Worm (Caenorhabditis elegans) whole organism, L4 larva: Measurements from ENCODE around the gene tric-1B.1.

Experiments used
- F10B5.3 ChIP-seq: sonication (generic microtip); optimal IDR thresholded peaks from 2 replicates; lab custom pipeline; 2016; ENCODE audit warnings: mild to moderate bottlenecking, missing genetic modification characterization, missing compliant biosample characterization
- F44E2.7 ChIP-seq: fragments of 200-800 bp; sonication (Bioruptor generic); IDR thresholded peaks from 2 replicates; pipeline ENCODE4 v2.1.2; 2022; ENCODE audit warnings: missing genetic modification characterization, missing compliant biosample characterization
- F49E8.2 ChIP-seq: sonication (generic microtip); optimal IDR thresholded peaks from 2 replicates; lab custom pipeline; 2016; ENCODE audit warnings: missing compliant biosample characterization, mild to moderate bottlenecking, missing genetic modification characterization, borderline replicate concordance
- Y48G9A.11 ChIP-seq: fragments of 200-800 bp; sonication (Bioruptor generic); IDR thresholded peaks from 2 replicates; pipeline ENCODE4 v1.3.6; 2022; ENCODE audit warnings: missing genetic modification reagents, missing genetic modification characterization, missing compliant biosample characterization
- ZK546.5 ChIP-seq, 2 experiments: sonication (generic microtip); optimal IDR thresholded peaks; 2 replicates each; lab custom pipeline; 2017; ENCODE audit warnings: missing biosample characterization in 2 of 2, missing genetic modification characterization in 2 of 2
- aha-1 ChIP-seq: fragments of 150-350 bp; peaks from one replicate; lab custom pipeline; 2014; ENCODE audit warnings: missing biosample characterization, missing genetic modification characterization
- aly-2 ChIP-seq: sonication (generic microtip); optimal IDR thresholded peaks from 2 replicates; lab custom pipeline; 2018; ENCODE audit warnings: missing biosample characterization, missing genetic modification characterization
- ceh-28 ChIP-seq: fragments of 150-350 bp; optimal IDR thresholded peaks from 2 replicates; lab custom pipeline; 2014; ENCODE audit warnings: missing biosample characterization, missing genetic modification reagents, missing genetic modification characterization
- ceh-44 ChIP-seq: fragments of 200-800 bp; sonication (Bioruptor generic); IDR thresholded peaks from 2 replicates; pipeline ENCODE4 v1.3.6; 2022; ENCODE audit warnings: missing genetic modification reagents, missing genetic modification characterization, missing compliant biosample characterization
- ces-1 ChIP-seq: fragments of 150-350 bp; sonication (generic microtip); optimal IDR thresholded peaks from 4 replicates; lab custom pipeline; 2014; ENCODE audit warnings: missing biosample characterization, missing genetic modification reagents, missing genetic modification characterization
- dmd-9 ChIP-seq: fragments of 200-800 bp; sonication (Bioruptor generic); IDR thresholded peaks from 2 replicates; pipeline ENCODE4 v1.3.6; 2022; ENCODE audit warnings: missing genetic modification reagents, missing genetic modification characterization, missing compliant biosample characterization
- dve-1 ChIP-seq: sonication (generic microtip); optimal IDR thresholded peaks from 2 replicates; lab custom pipeline; 2017; ENCODE audit warnings: antibody characterized with exemption, mild to moderate bottlenecking, missing genetic modification characterization, missing compliant biosample characterization; ENCODE audit not compliant: insufficient read depth
- gei-8 ChIP-seq: fragments of 200-800 bp; sonication (Bioruptor generic); optimal IDR thresholded peaks from 2 replicates; lab custom pipeline; 2018; ENCODE audit warnings: mild to moderate bottlenecking, missing genetic modification characterization, missing compliant biosample characterization
- hif-1 ChIP-seq, 2 experiments: sonication (generic microtip); optimal IDR thresholded peaks; 2 replicates each; lab custom pipeline; 2016 to 2017; ENCODE audit warnings: missing compliant biosample characterization in 2 of 2, missing genetic modification characterization in 2 of 2, missing genetic modification reagents in 2 of 2, missing genotype in 2 of 2, mild to moderate bottlenecking in 1 of 2
- hmg-1.1 ChIP-seq: fragments of 200-800 bp; sonication (Bioruptor generic); IDR thresholded peaks from 2 replicates; pipeline ENCODE4 v1.3.6; 2022; ENCODE audit warnings: missing genetic modification reagents, missing genetic modification characterization, missing compliant biosample characterization
- lim-7 ChIP-seq: fragments of 200-800 bp; sonication (Bioruptor generic); IDR thresholded peaks from 2 replicates; pipeline ENCODE4 v1.3.6; 2022; ENCODE audit warnings: missing genetic modification characterization, missing compliant biosample characterization
- lin-15B ChIP-seq: fragments of 150-350 bp; sonication (generic microtip); optimal IDR thresholded peaks from 3 replicates; lab custom pipeline; 2014; ENCODE audit warnings: missing biosample characterization, missing genetic modification characterization
- lin-29 ChIP-seq: fragments of 200-800 bp; sonication (Bioruptor generic); IDR thresholded peaks from 2 replicates; pipeline ENCODE4 v1.3.6; 2022; ENCODE audit warnings: missing genetic modification reagents, missing genetic modification characterization, missing compliant biosample characterization
- lin-38 ChIP-seq: fragments of 200-800 bp; sonication (Bioruptor generic); IDR thresholded peaks from 2 replicates; pipeline ENCODE4 v1.3.6; 2022; ENCODE audit warnings: missing genetic modification reagents, missing genetic modification characterization, missing compliant biosample characterization
- mes-2 ChIP-seq: sonication (generic microtip); optimal IDR thresholded peaks from 2 replicates; lab custom pipeline; 2016; ENCODE audit warnings: missing genotype, mild to moderate bottlenecking, missing genetic modification characterization, missing compliant biosample characterization; ENCODE audit not compliant: poor library complexity, severe bottlenecking
- nhr-77 ChIP-seq: fragments of 150-350 bp; optimal IDR thresholded peaks from 2 replicates; lab custom pipeline; 2014; ENCODE audit warnings: missing biosample characterization, missing genetic modification characterization
- pha-4 ChIP-seq, 2 experiments: fragments of 150-350 bp in 1 of 2; fragments of 200-800 bp in 1 of 2; sonication (Bioruptor generic) in 1 of 2; IDR thresholded peaks in 1 of 2; optimal IDR thresholded peaks in 1 of 2; 2 replicates each; pipeline versions ENCODE4 v1.3.6 to Lab custom; 2014 to 2022; ENCODE audit warnings: missing genetic modification characterization in 2 of 2, missing genetic modification reagents in 2 of 2, missing biosample characterization in 1 of 2, missing compliant biosample characterization in 1 of 2
- php-3 ChIP-seq: fragments of 200-800 bp; sonication (Bioruptor generic); IDR thresholded peaks from 2 replicates; pipeline ENCODE4 v1.3.6; 2022; ENCODE audit warnings: missing genetic modification reagents, missing genetic modification characterization, missing compliant biosample characterization
- set-16 ChIP-seq: fragments of 200-800 bp; sonication (Bioruptor generic); IDR thresholded peaks from 2 replicates; pipeline ENCODE4 v1.3.6; 2022; ENCODE audit warnings: missing genetic modification reagents, missing genetic modification characterization, missing compliant biosample characterization
- snpc-1.2 ChIP-seq: fragments of 200-800 bp; sonication (Bioruptor generic); IDR thresholded peaks from 2 replicates; pipeline ENCODE4 v1.3.6; 2022; ENCODE audit warnings: missing genetic modification reagents, missing genetic modification characterization, missing compliant biosample characterization
- spr-3 ChIP-seq: fragments of 200-800 bp; sonication (Bioruptor generic); optimal IDR thresholded peaks from 2 replicates; lab custom pipeline; 2018; ENCODE audit warnings: mild to moderate bottlenecking, missing genetic modification characterization, missing compliant biosample characterization
- unc-130 ChIP-seq: sonication (generic microtip); optimal IDR thresholded peaks from 2 replicates; lab custom pipeline; 2016; ENCODE audit warnings: missing genetic modification reagents, missing genetic modification characterization, missing compliant biosample characterization
- unc-62 ChIP-seq, 3 experiments: fragments of 150-350 bp in 1 of 3; sonication (generic microtip); optimal IDR thresholded peaks in 2 of 3; peaks in 1 of 3; 1 replicate in 1 of 3; 2 replicates in 2 of 3; lab custom pipeline; 2014 to 2017; ENCODE audit warnings: missing biosample characterization in 3 of 3, missing genetic modification characterization in 3 of 3, missing genetic modification reagents in 3 of 3, missing genotype in 1 of 3
- zfp-2 ChIP-seq: sonication (generic microtip); optimal IDR thresholded peaks from 2 replicates; lab custom pipeline; 2016; ENCODE audit warnings: mild to moderate bottlenecking, missing genetic modification characterization, missing compliant biosample characterization
- zfp-3 ChIP-seq: fragments of 200-800 bp; sonication (Bioruptor generic); conservative IDR thresholded peaks from 2 replicates; pipeline ENCODE4 v1.3.6; 2022; ENCODE audit warnings: missing genetic modification reagents, missing genetic modification characterization, missing compliant biosample characterization
- ztf-11 ChIP-seq: fragments of 150-350 bp; optimal IDR thresholded peaks from 2 replicates; lab custom pipeline; 2014; ENCODE audit warnings: missing biosample characterization, missing genetic modification characterization

Gene tric-1B.1

DNA sequence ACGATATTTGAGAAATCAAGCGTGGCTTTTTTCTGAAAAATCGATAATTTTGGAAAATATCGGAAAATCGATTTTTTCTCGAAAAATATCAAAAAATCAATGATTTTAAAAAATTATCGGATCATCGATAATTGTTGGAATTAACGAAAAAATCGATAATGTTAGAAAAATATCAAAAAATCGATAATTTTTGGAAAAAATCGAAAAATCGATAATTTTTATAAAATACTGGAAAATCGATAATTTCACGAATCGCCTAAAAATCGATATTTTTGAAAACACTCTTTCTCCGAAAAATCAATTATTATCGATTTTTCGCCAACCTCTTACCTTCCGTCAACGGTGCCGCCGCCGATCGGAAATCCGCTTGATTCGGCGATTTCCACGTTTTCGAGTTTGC is 35.2 kb upstream of the tric-1B.1 start:
- peak; percentile 96 for TF ChIP-seq ceh-28 (tag; lab: Kevin White, UChicago)
- TF ChIP-seq pha-4 (GFP tag; IDR thresholded peaks at IDR 0.05; lab: Robert Waterston, UW), result no peak
- no peak for TF ChIP-seq pha-4 (tag; optimal IDR thresholded peaks at IDR 0.05; lab: Kevin White, UChicago)
- peak; percentile 42 for TF ChIP-seq aha-1

DNA sequence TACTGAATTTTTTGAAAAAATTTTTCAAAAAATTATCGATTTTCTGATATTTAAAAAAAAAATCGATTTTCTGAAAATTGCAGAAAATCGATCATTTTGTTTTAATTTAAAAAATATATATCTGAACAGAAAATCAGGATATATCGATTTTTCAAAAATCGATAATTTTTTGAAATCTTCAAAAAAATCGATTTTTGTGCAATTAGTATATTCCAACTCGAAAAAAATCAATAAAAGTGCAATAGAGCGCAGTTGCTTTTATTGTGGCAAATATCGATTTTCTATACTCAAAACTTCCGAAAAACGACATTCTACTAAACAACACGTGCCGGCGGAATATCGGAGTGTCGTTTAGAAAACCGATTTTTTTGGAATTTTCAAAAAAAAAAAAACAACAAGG is 34.6 kb upstream of the tric-1B.1 start:
- no peak for TF ChIP-seq F44E2.7 (GFP tag; lab: Robert Waterston, UW)
- TF ChIP-seq lin-38 (GFP tag; lab: Robert Waterston, UW), result peak; percentile 58
- TF ChIP-seq ceh-28 (tag; lab: Kevin White, UChicago), result peak; percentile 88
- TF ChIP-seq lim-7 (GFP tag; lab: Robert Waterston, UW), result no peak
- TF ChIP-seq snpc-1.2 (GFP tag; lab: Robert Waterston, UW), result no peak
- no peak for TF ChIP-seq zfp-2
- TF ChIP-seq ztf-11, result no peak
- TF ChIP-seq php-3 (GFP tag; lab: Robert Waterston, UW), result no peak
- no peak for TF ChIP-seq ceh-44 (GFP tag; lab: Robert Waterston, UW)
- TF ChIP-seq Y48G9A.11 (GFP tag; lab: Robert Waterston, UW), result 0 out of 2 replicates have a peak, but pooled peaks have one; percentile 37
- no peak for TF ChIP-seq lin-29 (GFP tag; lab: Robert Waterston, UW)
- TF ChIP-seq aha-1, result no peak

DNA sequence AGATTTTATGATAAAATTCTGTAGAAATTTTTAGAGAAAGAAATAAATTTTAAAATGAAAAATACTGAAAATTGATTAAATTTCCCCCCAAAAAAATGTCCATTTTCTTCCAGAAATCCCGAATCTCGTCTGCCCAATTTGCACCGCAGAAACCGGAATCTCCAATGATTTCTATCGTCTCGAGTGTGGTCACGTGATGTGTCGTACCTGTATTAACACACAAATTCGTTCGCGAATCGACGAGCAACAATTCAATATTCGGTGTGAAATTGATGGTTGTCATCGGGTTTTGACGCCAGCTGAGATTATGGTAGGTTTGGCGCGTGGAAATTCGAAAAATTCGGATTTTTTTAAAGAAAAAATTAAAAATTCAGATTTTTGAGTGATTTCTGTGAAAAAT is 30.5 kb upstream of the tric-1B.1 start:
- TF ChIP-seq mes-2 (tag; lab: Kevin White, UChicago) (no peak), spr-3 (no peak), hif-1 (tag; optimal IDR thresholded peaks at IDR 0.05; lab: Kevin White, UChicago) (no peak), nhr-77 (tag; lab: Kevin White, UChicago) (no peak), ces-1 (no peak), lin-38 (GFP tag; lab: Robert Waterston, UW) (no peak)

DNA sequence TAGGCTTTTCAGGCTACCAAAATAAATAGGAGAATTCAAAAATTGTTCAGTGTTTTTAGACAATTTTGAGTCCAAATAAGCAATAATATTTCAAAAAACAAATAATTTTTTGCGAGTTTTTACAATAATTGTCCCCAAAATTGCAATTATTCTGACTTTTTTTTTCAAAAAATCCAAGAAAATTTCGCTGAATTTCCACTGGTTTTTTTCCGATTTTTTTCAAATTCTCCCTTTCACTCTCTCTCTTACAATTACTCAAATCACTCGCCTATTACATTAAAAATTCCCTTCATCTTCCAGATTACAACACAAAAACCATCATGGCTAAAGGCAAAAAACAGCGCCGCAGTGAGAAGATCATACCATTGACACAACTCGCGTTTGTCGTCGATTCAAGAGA is 23.0 kb upstream of the tric-1B.1 start, which contains the start of gene Y57A10A.31:
Y57A10A.31 (plus strand) TSS at position 301 of the 400 bp plus-strand sequence.
- TF ChIP-seq gei-8, result no peak
- no peak for TF ChIP-seq F49E8.2 (tag; lab: Kevin White, UChicago)
- no peak for TF ChIP-seq dmd-9 (GFP tag; lab: Robert Waterston, UW)
- no peak for TF ChIP-seq snpc-1.2 (GFP tag; lab: Robert Waterston, UW)
- TF ChIP-seq F10B5.3 (tag; lab: Kevin White, UChicago), result no peak
- TF ChIP-seq dve-1 (tag; lab: Kevin White, UChicago), result no peak
- no peak for TF ChIP-seq hmg-1.1 (GFP tag; lab: Robert Waterston, UW)
- TF ChIP-seq set-16 (GFP tag; lab: Robert Waterston, UW), result no peak
- no peak for TF ChIP-seq lin-15B (tag; lab: Kevin White, UChicago)
- no peak for TF ChIP-seq zfp-3 (GFP tag; lab: Robert Waterston, UW)
- TF ChIP-seq ZK546.5 (tag; optimal IDR thresholded peaks at IDR 0.05; lab: Kevin White, UChicago), result no peak
- TF ChIP-seq, all 104 proteins: peak for 0

DNA sequence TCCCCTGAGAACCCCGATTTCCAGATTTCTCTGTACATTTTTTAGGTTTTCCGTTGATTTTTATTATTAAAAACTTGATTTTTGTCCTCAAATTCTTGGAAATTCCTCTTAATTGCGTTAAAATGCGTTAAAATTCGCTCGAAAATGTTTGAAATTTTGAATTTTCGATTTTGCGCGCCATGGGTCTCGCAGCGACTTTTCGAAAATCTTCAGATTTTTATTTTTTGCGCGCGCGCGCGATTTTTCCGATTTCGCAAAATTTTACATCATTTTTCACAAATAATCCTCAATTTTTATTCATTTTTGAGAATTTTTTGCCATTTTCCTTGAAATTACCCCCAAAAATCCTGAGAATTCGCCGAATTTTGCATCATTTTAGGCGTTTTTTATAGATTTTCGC is 18.0 kb upstream of the tric-1B.1 start:
- TF ChIP-seq aly-2 (tag; lab: Kevin White, UChicago) (no peak), Y48G9A.11 (GFP tag; lab: Robert Waterston, UW) (peak; percentile 84), unc-130 (GFP tag; lab: Kevin White, UChicago) (peak; percentile 15), unc-62 (GFP tag; optimal IDR thresholded peaks at IDR 0.05 in 1 of 2; lab: Kevin White, UChicago) (peak in 1 of 2 experiments; percentile 86), unc-62 (tag; optimal IDR thresholded peaks at IDR 0.05; lab: Kevin White, UChicago) (no peak), pha-4 (GFP tag; IDR thresholded peaks at IDR 0.05; lab: Robert Waterston, UW) (no peak), pha-4 (tag; optimal IDR thresholded peaks at IDR 0.05; lab: Kevin White, UChicago) (no peak), lin-38 (GFP tag; lab: Robert Waterston, UW) (peak; percentile 50)
